Worm (Caenorhabditis elegans): Measurements from ENCODE around the gene srj-29.

The srj-29 gene

DNA sequence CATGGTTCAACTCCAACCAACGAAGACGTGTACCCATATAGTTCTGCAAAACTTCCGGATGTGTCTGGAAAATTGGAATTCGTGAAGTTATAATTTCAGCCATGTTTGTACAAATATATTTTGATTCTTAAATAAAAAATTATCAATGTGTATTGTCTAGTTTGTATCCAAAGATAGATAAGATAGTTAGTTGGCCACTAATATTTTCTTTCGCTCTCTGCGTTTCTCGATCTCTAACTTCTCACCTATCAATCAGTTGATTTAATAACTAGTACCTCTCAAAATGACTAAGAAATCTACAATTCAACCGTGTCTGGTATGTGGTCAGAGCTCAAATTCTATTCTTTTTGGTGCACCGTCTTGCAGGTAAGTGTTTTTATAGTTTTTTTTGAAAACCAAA is 4.3 kb upstream of the srj-29 start, which contains the start of gene nhr-176:
Gene nhr-176, plus strand, starts transcription at position 159 of the 400 bp plus-strand sequence.
- TF ChIP-seq sea-2 (GFP tag; IDR thresholded peaks at IDR 0.05) (no peak), nhr-80 (tag; optimal IDR thresholded peaks at IDR 0.05) (peak; percentile 38)

DNA sequence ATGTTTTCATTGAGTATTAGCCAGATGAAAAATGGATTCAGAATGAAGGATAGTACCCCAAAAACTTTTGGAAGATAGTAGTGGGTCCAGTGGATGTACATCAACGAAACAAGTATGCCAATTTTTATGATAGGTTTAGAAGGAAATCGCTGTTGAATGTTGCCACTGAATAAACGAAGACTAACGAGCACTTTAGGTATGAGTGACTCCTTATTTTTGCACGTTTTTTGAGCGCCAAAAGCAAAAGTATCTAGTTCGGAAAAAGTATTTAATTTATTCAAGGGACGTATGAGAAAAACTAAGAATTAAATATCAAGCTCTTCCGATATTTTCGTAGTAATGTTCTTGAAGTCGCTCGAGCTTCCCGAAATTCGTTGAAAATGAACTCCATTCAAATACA is 1.6 kb upstream of the srj-29 start, which contains the start of gene srj-10:
Gene srj-10, minus strand, starts transcription at position 101 of the 400 bp plus-strand sequence.
- TF ChIP-seq F57C9.4 (tag; optimal IDR thresholded peaks at IDR 0.05) (no peak), cebp-2 (GFP tag; IDR thresholded peaks at IDR 0.05) (no peak)

DNA sequence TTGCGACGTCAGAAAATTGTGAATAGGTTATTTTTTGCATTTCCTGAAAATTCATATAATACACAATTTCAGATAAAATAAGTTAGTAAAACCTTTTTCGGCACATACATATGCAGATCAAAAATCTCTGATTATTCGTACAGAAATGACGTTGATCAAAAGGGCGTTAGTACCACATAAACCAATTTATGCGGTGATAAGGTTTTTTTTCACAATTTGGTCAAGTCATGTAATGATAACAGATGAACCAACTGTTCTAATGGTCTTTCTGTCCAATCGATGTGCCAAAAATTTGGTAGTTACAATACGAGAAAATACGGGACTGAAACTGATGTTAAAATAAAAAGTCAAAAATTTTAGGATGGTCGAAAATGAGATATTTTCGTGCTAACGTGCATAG is 4.6 kb downstream of the srj-29 start:
- TF ChIP-seq efl-1 (GFP tag; optimal IDR thresholded peaks at IDR 0.05) (no peak), Y67H2A.10 (GFP tag; conservative IDR thresholded peaks at IDR 0.05) (no peak), nhr-80 (tag; optimal IDR thresholded peaks at IDR 0.05) (peak; percentile 34), aptf-3 (GFP tag; IDR thresholded peaks at IDR 0.05) (no peak)

DNA sequence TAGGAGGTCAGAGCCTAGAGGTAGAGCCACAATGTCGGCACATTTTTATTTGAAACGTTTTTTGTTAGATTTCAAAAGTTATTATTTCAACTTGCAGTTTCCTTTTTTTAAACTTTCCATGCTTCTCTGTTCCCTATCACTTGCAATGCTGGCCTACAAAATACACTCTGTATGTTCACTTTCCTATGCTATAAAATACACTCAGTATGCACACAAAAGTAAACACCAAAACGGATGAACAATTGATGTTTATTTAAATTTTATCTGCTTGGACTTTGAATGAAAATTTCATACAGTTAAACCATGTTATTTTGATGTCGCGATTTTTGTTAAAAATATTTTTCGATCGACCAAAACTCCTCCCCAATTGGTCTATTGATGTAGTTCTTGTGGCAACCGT is 5.2 kb downstream of the srj-29 start:
- TF ChIP-seq F55B11.4 (tag; optimal IDR thresholded peaks at IDR 0.05; ENCODE audit: borderline replicate concordance, insufficient read depth) (no peak), unc-130 (GFP tag; optimal IDR thresholded peaks at IDR 0.05) (no peak), zim-3 (tag; optimal IDR thresholded peaks at IDR 0.05) (no peak), ztf-26 (tag; optimal IDR thresholded peaks at IDR 0.05) (no peak), rpc-1 (optimal IDR thresholded peaks at IDR 0.05) (no peak), rpc-1 (tag; optimal IDR thresholded peaks at IDR 0.05) (no peak), lin-35 (GFP tag; optimal IDR thresholded peaks at IDR 0.05) (no peak), snpc-1.3 (tag; optimal IDR thresholded peaks at IDR 0.05; ENCODE audit: insufficient read depth) (no peak), F33H1.4 (GFP tag; IDR thresholded peaks at IDR 0.05) (no peak), sdz-38 (tag; optimal IDR thresholded peaks at IDR 0.05) (no peak)

DNA sequence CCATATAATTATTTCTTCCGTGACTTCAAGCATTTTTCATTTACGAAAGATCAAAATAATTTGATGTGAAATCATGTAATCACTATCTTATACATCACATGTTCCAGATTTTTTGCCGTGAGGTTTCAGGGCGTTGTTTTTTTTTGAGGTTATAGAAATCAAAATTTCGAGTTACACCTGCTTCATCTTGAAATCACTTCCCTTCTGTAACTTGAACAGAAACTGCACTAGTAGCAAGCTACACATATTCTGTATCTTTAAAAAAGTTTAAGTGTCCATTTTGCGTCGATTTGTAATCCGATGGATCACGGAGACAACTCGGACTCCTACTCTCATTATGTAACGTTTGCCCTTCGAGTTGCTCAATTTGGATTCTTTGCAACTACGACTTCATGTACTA is 15.2 kb downstream of the srj-29 start, which contains the start of gene F22B8.3:
Gene F22B8.3, plus strand, starts transcription at position 301 of the 400 bp plus-strand sequence.
- TF ChIP-seq dpl-1 (GFP tag; optimal IDR thresholded peaks at IDR 0.05) (no peak), attf-6 (GFP tag; IDR thresholded peaks at IDR 0.05) (no peak), aptf-2 (GFP tag; conservative IDR thresholded peaks at IDR 0.05) (no peak), dox-1 (GFP tag; IDR thresholded peaks at IDR 0.05) (no peak), bed-2 (GFP tag; IDR thresholded peaks at IDR 0.05) (no peak), bed-1 (GFP tag; IDR thresholded peaks at IDR 0.05) (no peak), cebp-2 (GFP tag; IDR thresholded peaks at IDR 0.05) (no peak), egl-18 (GFP tag; IDR thresholded peaks at IDR 0.05) (no peak), snpc-1.3 (tag; optimal IDR thresholded peaks at IDR 0.05; ENCODE audit: insufficient read depth) (no peak)

DNA sequence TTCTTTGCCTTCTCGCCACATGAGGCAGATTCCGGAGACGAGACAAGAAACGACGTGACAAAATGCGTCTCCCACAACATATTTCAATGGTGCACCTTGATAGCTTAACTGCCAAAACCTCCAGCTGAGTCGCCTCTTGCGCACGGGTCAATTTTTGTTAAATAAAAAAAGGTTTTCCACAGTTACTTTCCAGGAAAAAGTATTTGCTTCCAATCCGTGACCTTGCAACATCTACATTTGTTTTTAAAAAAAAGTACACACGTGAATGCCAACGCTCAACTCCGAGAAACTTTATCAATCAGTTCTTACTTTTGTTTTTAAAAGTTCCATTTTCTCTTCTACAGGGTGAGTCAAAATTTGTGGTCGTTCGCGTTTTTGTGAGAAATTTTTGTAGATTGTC is 18.8 kb downstream of the srj-29 start, which contains the start of gene F22B8.7:
Gene F22B8.7, plus strand, starts transcription at position 301 of the 400 bp plus-strand sequence.
- no peak for TF ChIP-seq F10E7.11 (tag; optimal IDR thresholded peaks at IDR 0.05)
- TF ChIP-seq lsl-1 (GFP tag; optimal IDR thresholded peaks at IDR 0.05) = no peak
- TF ChIP-seq hlh-12 (tag; optimal IDR thresholded peaks at IDR 0.05) = no peak
- TF ChIP-seq let-526 (GFP tag; IDR thresholded peaks at IDR 0.05) = no peak
- no peak for TF ChIP-seq pha-4 (tag; optimal IDR thresholded peaks at IDR 0.05)
- TF ChIP-seq snpc-1.1 (tag; optimal IDR thresholded peaks at IDR 0.05; ENCODE audit: insufficient read depth) = no peak
- no peak for TF ChIP-seq mcd-1 (GFP tag; IDR thresholded peaks at IDR 0.05)
- TF ChIP-seq Y53G8AR.9 (GFP tag; conservative IDR thresholded peaks at IDR 0.05) = no peak
- TF ChIP-seq nhr-80 (tag; optimal IDR thresholded peaks at IDR 0.05) = no peak
- no peak for TF ChIP-seq nhr-120 (GFP tag; IDR thresholded peaks at IDR 0.05)
- no peak for TF ChIP-seq hsf-1 (GFP tag; IDR thresholded peaks at IDR 0.05)

Data from whole organism, young adult.